Worm (Caenorhabditis elegans) whole organism, L4/young adult: Measurements from ENCODE around the gene fbxa-135.

ENCODE experiments used
- W03F9.2 ChIP-seq: fragments of 150-350 bp; optimal IDR thresholded peaks from 2 replicates; lab custom pipeline; 2014; ENCODE audit warnings: missing biosample characterization, missing genetic modification characterization
- dao-5 ChIP-seq: sonication (generic microtip); optimal IDR thresholded peaks from 2 replicates; lab custom pipeline; 2016; ENCODE audit warnings: missing genotype, missing genetic modification characterization, moderate library complexity, missing compliant biosample characterization
- him-1 ChIP-seq: sonication (generic microtip); optimal IDR thresholded peaks from 2 replicates; lab custom pipeline; 2016; ENCODE audit warnings: missing genotype, missing genetic modification reagents, missing genetic modification characterization, missing compliant biosample characterization

- TF ChIP-seq W03F9.2, result no peak
- TF ChIP-seq him-1 (tag; lab: Kevin White, UChicago), result no peak
- TF ChIP-seq dao-5, result no peak
Observed at ce11 chrV:15379817-15380216, 22.2 kb upstream of the fbxa-135 start, which contains the start of gene srh-251.
